Fruit fly (Drosophila melanogaster) whole organism, prepupa: Measurements from ENCODE around the gene Dysb.

Experiments
- Blimp-1 ChIP-seq: fragments of 200-800 bp; sonication (Bioruptor generic); optimal IDR thresholded peaks from 3 replicates; lab custom pipeline; 2017; ENCODE audit warnings: missing biosample characterization, missing genetic modification characterization, mild to moderate bottlenecking, moderate library complexity, missing genetic modification reagents
- CG10631 ChIP-seq: fragments of 200-800 bp; sonication (Bioruptor generic); optimal IDR thresholded peaks from 2 replicates; lab custom pipeline; 2016; ENCODE audit warnings: missing biosample characterization, missing genetic modification characterization
- CG10669 ChIP-seq: fragments of 200-800 bp; sonication (Bioruptor generic); optimal IDR thresholded peaks from 3 replicates; lab custom pipeline; 2018; ENCODE audit warnings: missing biosample characterization, mild to moderate bottlenecking, missing genetic modification characterization, moderate library complexity
- CG11762 ChIP-seq: fragments of 200-800 bp; sonication (Bioruptor generic); optimal IDR thresholded peaks from 3 replicates; lab custom pipeline; 2016; ENCODE audit warnings: missing biosample characterization, missing genetic modification characterization; ENCODE audit not compliant: insufficient read depth
- CG11902 ChIP-seq: fragments of 200-800 bp; sonication (Bioruptor generic); optimal IDR thresholded peaks from 3 replicates; lab custom pipeline; 2016; ENCODE audit warnings: missing biosample characterization, missing genetic modification characterization
- CG1621 ChIP-seq: fragments of 200-800 bp; sonication (Bioruptor generic); optimal IDR thresholded peaks from 3 replicates; lab custom pipeline; 2018; ENCODE audit warnings: missing biosample characterization, mild to moderate bottlenecking, missing genetic modification characterization
- CG16779 ChIP-seq: fragments of 200-800 bp; sonication (Bioruptor generic); optimal IDR thresholded peaks from 3 replicates; lab custom pipeline; 2017; ENCODE audit warnings: missing biosample characterization, mild to moderate bottlenecking, missing genetic modification characterization
- CG3032 ChIP-seq: fragments of 200-800 bp; optimal IDR thresholded peaks from 2 replicates; lab custom pipeline; 2019; ENCODE audit warnings: missing biosample characterization, mild to moderate bottlenecking, missing genetic modification characterization, moderate library complexity
- CG31627 ChIP-seq: fragments of 200-800 bp; sonication (Bioruptor generic); optimal IDR thresholded peaks from 3 replicates; lab custom pipeline; 2016; ENCODE audit warnings: missing biosample characterization, missing genetic modification characterization
- CG32006 ChIP-seq: fragments of 200-800 bp; sonication (Bioruptor generic); optimal IDR thresholded peaks from 3 replicates; lab custom pipeline; 2017; ENCODE audit warnings: missing biosample characterization, mild to moderate bottlenecking, missing genetic modification characterization
- CG3919 ChIP-seq: fragments of 200-800 bp; sonication (Bioruptor generic); optimal IDR thresholded peaks from 3 replicates; lab custom pipeline; 2016; ENCODE audit warnings: missing biosample characterization, missing genetic modification characterization
- CG6163 ChIP-seq: fragments of 200-800 bp; sonication (Bioruptor generic); IDR thresholded peaks from 3 replicates; pipeline ENCODE4 v1.3.6; 2022; ENCODE audit warnings: missing biosample characterization, missing genetic modification characterization
- CG6276 ChIP-seq: fragments of 200-800 bp; sonication (Bioruptor generic); optimal IDR thresholded peaks from 2 replicates; lab custom pipeline; 2017; ENCODE audit warnings: missing biosample characterization, mild to moderate bottlenecking, missing genetic modification characterization
- CG6792 ChIP-seq: fragments of 200-800 bp; sonication (Bioruptor generic); optimal IDR thresholded peaks from 3 replicates; lab custom pipeline; 2016; ENCODE audit warnings: missing biosample characterization, missing genetic modification characterization
- CG6854 ChIP-seq: fragments of 200-800 bp; sonication (Bioruptor generic); optimal IDR thresholded peaks from 2 replicates; lab custom pipeline; 2017; ENCODE audit warnings: missing biosample characterization, mild to moderate bottlenecking, missing genetic modification characterization
- CG7368 ChIP-seq: fragments of 200-800 bp; sonication (Bioruptor generic); optimal IDR thresholded peaks from 3 replicates; lab custom pipeline; 2016; ENCODE audit warnings: missing biosample characterization, missing genetic modification characterization
- CG8119 ChIP-seq: fragments of 200-800 bp; sonication (Bioruptor generic); IDR thresholded peaks from 3 replicates; pipeline ENCODE4 v1.3.6; 2022; ENCODE audit warnings: missing biosample characterization, missing genetic modification characterization
- CG8632 ChIP-seq: fragments of 200-800 bp; sonication (Bioruptor generic); optimal IDR thresholded peaks from 3 replicates; lab custom pipeline; 2016; ENCODE audit warnings: missing biosample characterization, missing genetic modification characterization
- Eip75B ChIP-seq: fragments of 200-800 bp; sonication (Bioruptor generic); optimal IDR thresholded peaks from 3 replicates; lab custom pipeline; 2016; ENCODE audit warnings: missing biosample characterization, missing genetic modification characterization
- Eip78C ChIP-seq: fragments of 200-800 bp; sonication (Bioruptor generic); peaks from one replicate; lab custom pipeline; 2016; ENCODE audit warnings: missing biosample characterization, missing genetic modification characterization
- Ets96B ChIP-seq: fragments of 200-800 bp; optimal IDR thresholded peaks from 2 replicates; lab custom pipeline; 2019; ENCODE audit warnings: missing biosample characterization, mild to moderate bottlenecking, missing genetic modification characterization, moderate library complexity
- Gug ChIP-seq: fragments of 200-800 bp; sonication (Bioruptor generic); IDR thresholded peaks from 2 replicates; pipeline ENCODE4 v1.3.6; 2022; ENCODE audit warnings: missing biosample characterization, missing genetic modification characterization
- Hr38 ChIP-seq: sonication (Bioruptor generic); optimal IDR thresholded peaks from 2 replicates; lab custom pipeline; 2016; ENCODE audit warnings: missing biosample characterization, missing genetic modification characterization
- Hr39 ChIP-seq: fragments of 200-800 bp; sonication (Bioruptor generic); optimal IDR thresholded peaks from 2 replicates; lab custom pipeline; 2016; ENCODE audit warnings: missing biosample characterization, missing genetic modification characterization
- Met ChIP-seq: fragments of 200-800 bp; sonication (Bioruptor generic); optimal IDR thresholded peaks from 3 replicates; lab custom pipeline; 2016; ENCODE audit warnings: missing biosample characterization, missing genetic modification characterization
- OdsH ChIP-seq: fragments of 200-800 bp; sonication (Bioruptor generic); optimal IDR thresholded peaks from 3 replicates; lab custom pipeline; 2016; ENCODE audit warnings: missing biosample characterization, missing genetic modification characterization
- Sox102F ChIP-seq: fragments of 200-800 bp; sonication (Bioruptor generic); optimal IDR thresholded peaks from 2 replicates; lab custom pipeline; 2016; ENCODE audit warnings: missing biosample characterization, mild to moderate bottlenecking, missing genetic modification characterization
- Sox14 ChIP-seq: fragments of 200-800 bp; sonication (Bioruptor generic); optimal IDR thresholded peaks from 3 replicates; lab custom pipeline; 2016; ENCODE audit warnings: missing biosample characterization, missing genetic modification characterization
- achi ChIP-seq: fragments of 200-800 bp; sonication (Bioruptor generic); optimal IDR thresholded peaks from 3 replicates; lab custom pipeline; 2016; ENCODE audit warnings: missing biosample characterization, missing genetic modification characterization
- acj6 ChIP-seq: fragments of 200-800 bp; sonication (Bioruptor generic); optimal IDR thresholded peaks from 3 replicates; lab custom pipeline; 2016; ENCODE audit warnings: missing biosample characterization, missing genetic modification characterization
- cyc ChIP-seq: fragments of 200-800 bp; sonication (Bioruptor generic); optimal IDR thresholded peaks from 3 replicates; lab custom pipeline; 2016; ENCODE audit warnings: missing biosample characterization, missing genetic modification characterization
- dac ChIP-seq: fragments of 200-800 bp; sonication (Bioruptor generic); optimal IDR thresholded peaks from 2 replicates; lab custom pipeline; 2017; ENCODE audit warnings: missing biosample characterization, mild to moderate bottlenecking, missing genetic modification characterization
- dsx ChIP-seq: fragments of 200-800 bp; optimal IDR thresholded peaks from 3 replicates; lab custom pipeline; 2019; ENCODE audit warnings: missing biosample characterization, mild to moderate bottlenecking, missing genetic modification characterization, moderate library complexity; ENCODE audit not compliant: poor library complexity, severe bottlenecking
- eg ChIP-seq: fragments of 200-800 bp; sonication (Bioruptor generic); IDR thresholded peaks from 3 replicates; pipeline ENCODE4 v1.3.6; 2022; ENCODE audit warnings: missing biosample characterization, missing genetic modification characterization
- esn ChIP-seq: fragments of 200-800 bp; sonication (Bioruptor generic); optimal IDR thresholded peaks from 2 replicates; lab custom pipeline; 2016; ENCODE audit warnings: missing biosample characterization, mild to moderate bottlenecking, missing genetic modification characterization, moderate library complexity
- fd85E ChIP-seq: fragments of 200-800 bp; sonication (Bioruptor generic); optimal IDR thresholded peaks from 3 replicates; lab custom pipeline; 2016; ENCODE audit warnings: missing biosample characterization, missing genetic modification characterization
- fkh ChIP-seq: fragments of 200-800 bp; sonication (Bioruptor generic); optimal IDR thresholded peaks from 3 replicates; lab custom pipeline; 2017; ENCODE audit warnings: missing biosample characterization, mild to moderate bottlenecking, missing genetic modification characterization, moderate library complexity
- net ChIP-seq: fragments of 200-800 bp; sonication (Bioruptor generic); optimal IDR thresholded peaks from 3 replicates; lab custom pipeline; 2016; ENCODE audit warnings: missing biosample characterization, missing genetic modification characterization
- pdm3 ChIP-seq: fragments of 200-800 bp; sonication (Bioruptor generic); optimal IDR thresholded peaks from 3 replicates; lab custom pipeline; 2016; ENCODE audit warnings: missing biosample characterization, missing genetic modification characterization
- salr ChIP-seq, 2 experiments: fragments of 200-800 bp; sonication (Bioruptor generic); optimal IDR thresholded peaks; 3 replicates each; lab custom pipeline; 2016 to 2018; ENCODE audit warnings: missing biosample characterization in 2 of 2, missing genetic modification characterization in 2 of 2, mild to moderate bottlenecking in 1 of 2
- spab ChIP-seq: fragments of 200-800 bp; sonication (Bioruptor generic); optimal IDR thresholded peaks from 2 replicates; lab custom pipeline; 2017; ENCODE audit warnings: missing biosample characterization, mild to moderate bottlenecking, missing genetic modification characterization, missing genetic modification reagents
- ss ChIP-seq, 2 experiments: fragments of 200-800 bp; sonication (Bioruptor generic); optimal IDR thresholded peaks; 2 replicates in 1 of 2; 3 replicates in 1 of 2; lab custom pipeline; 2017 to 2018; ENCODE audit warnings: mild to moderate bottlenecking in 2 of 2, missing biosample characterization in 2 of 2, missing genetic modification characterization in 2 of 2, moderate library complexity in 1 of 2
- svp ChIP-seq: fragments of 200-800 bp; sonication (Bioruptor generic); peaks from one replicate; lab custom pipeline; 2016; ENCODE audit warnings: missing biosample characterization, missing genetic modification characterization
- vri ChIP-seq: fragments of 200-800 bp; sonication (Bioruptor generic); optimal IDR thresholded peaks from 3 replicates; lab custom pipeline; 2016; ENCODE audit warnings: missing biosample characterization, mild to moderate bottlenecking, missing genetic modification characterization

The Dysb gene

dm6 chr3L:18890283-18891175 lies 23.0 kb downstream of the Dysb start, which contains the start of gene CG3961 (continued):
- TF ChIP-seq dsx (GFP tag; lab: Kevin White, UChicago) (peak; percentile 98), dac (GFP tag; lab: Kevin White, UChicago) (peak; percentile 94), CG1621 (tag; lab: Kevin White, UChicago) (peak; percentile 94), CG16779 (tag; lab: Kevin White, UChicago) (peak; percentile 98), CG31627 (GFP tag; lab: Kevin White, UChicago) (peak; percentile 96), Ets96B (peak; percentile 99), cyc (GFP tag; lab: Kevin White, UChicago) (peak; percentile 96), acj6 (GFP tag; lab: Kevin White, UChicago) (peak; percentile 99), Hr38 (GFP tag; lab: Kevin White, UChicago) (no peak), Sox102F (GFP tag; lab: Kevin White, UChicago) (peak; percentile 97)

dm6 chr3L:18891986-18892385 lies 24.4 kb downstream of the Dysb start, which contains the start of gene NijB:
Gene NijB (plus strand): TSS chr3L:18892383.
- peak; percentile 88 for TF ChIP-seq Eip75B (GFP tag; lab: Kevin White, UChicago)
- no peak for TF ChIP-seq CG6792 (GFP tag; lab: Kevin White, UChicago)
- peak in 1 of 2 experiments; percentile 0 for TF ChIP-seq ss (GFP tag; optimal IDR thresholded peaks at IDR 0.05; lab: Kevin White, UChicago)
- no peak for TF ChIP-seq CG7368
- no peak for TF ChIP-seq CG1621 (tag; lab: Kevin White, UChicago)
- no peak for TF ChIP-seq CG8632 (GFP tag; lab: Kevin White, UChicago)
- TF ChIP-seq OdsH (GFP tag; lab: Kevin White, UChicago): peak; percentile 7
- peak; percentile 56 for TF ChIP-seq vri (GFP tag; lab: Kevin White, UChicago)
- TF ChIP-seq svp (GFP tag; lab: Kevin White, UChicago): peak; percentile 69

- TF ChIP-seq dsx (GFP tag; lab: Kevin White, UChicago) (no peak), Hr38 (GFP tag; lab: Kevin White, UChicago) (no peak), Eip75B (GFP tag; lab: Kevin White, UChicago) (no peak), CG8119 (peak; percentile 24; the same call in 1 of the 3 replicates), salr (GFP tag; optimal IDR thresholded peaks at IDR 0.05; lab: Kevin White, UChicago) (no peak), pdm3 (GFP tag; lab: Kevin White, UChicago) (no peak), CG6854 (GFP tag; lab: Kevin White, UChicago) (no peak), Blimp-1 (GFP tag; lab: Kevin White, UChicago) (no peak), CG11902 (GFP tag; lab: Kevin White, UChicago) (no peak), acj6 (GFP tag; lab: Kevin White, UChicago) (no peak), eg (GFP tag; lab: Robert Waterston, UW) (peak; percentile 59; the same call in 1 of the 3 replicates), fd85E (no peak), CG6163 (GFP tag; lab: Robert Waterston, UW) (peak; percentile 79; the same call in 1 of the 3 replicates), CG1621 (tag; lab: Kevin White, UChicago) (no peak), fkh (peak; percentile 24), CG3032 (tag; lab: Kevin White, UChicago) (no peak), vri (GFP tag; lab: Kevin White, UChicago) (no peak), CG16779 (tag; lab: Kevin White, UChicago) (no peak), Eip78C (GFP tag; lab: Kevin White, UChicago) (no peak), esn (GFP tag; lab: Kevin White, UChicago) (no peak), CG3919 (no peak), Gug (GFP tag; lab: Robert Waterston, UW) (no peak), CG6276 (GFP tag; lab: Kevin White, UChicago) (peak; percentile 67), CG32006 (GFP tag; lab: Kevin White, UChicago) (no peak), Met (GFP tag; lab: Kevin White, UChicago) (no peak), CG10631 (GFP tag; lab: Kevin White, UChicago) (no peak), net (no peak), achi (GFP tag; lab: Kevin White, UChicago) (no peak), cyc (GFP tag; lab: Kevin White, UChicago) (no peak), Sox14 (GFP tag; lab: Kevin White, UChicago) (no peak), CG31627 (GFP tag; lab: Kevin White, UChicago) (no peak), CG10669 (GFP tag; lab: Kevin White, UChicago) (no peak), Hr39 (GFP tag; lab: Kevin White, UChicago) (no peak), spab (GFP tag; lab: Kevin White, UChicago) (peak; percentile 25), CG11762 (GFP tag; lab: Kevin White, UChicago) (no peak)
These were observed 27.5 kb downstream of the Dysb start for dm6 chr3L:18895079-18895478.
